Worm (Caenorhabditis elegans) whole organism, L4/young adult: Measurements from ENCODE around the gene T25F10.1.

Experiments
- W03F9.2 ChIP-seq: fragments of 150-350 bp; optimal IDR thresholded peaks from 2 replicates; lab custom pipeline; 2014; ENCODE audit warnings: missing biosample characterization, missing genetic modification characterization
- dao-5 ChIP-seq: sonication (generic microtip); optimal IDR thresholded peaks from 2 replicates; lab custom pipeline; 2016; ENCODE audit warnings: missing genotype, missing genetic modification characterization, moderate library complexity, missing compliant biosample characterization
- him-1 ChIP-seq: sonication (generic microtip); optimal IDR thresholded peaks from 2 replicates; lab custom pipeline; 2016; ENCODE audit warnings: missing genotype, missing genetic modification reagents, missing genetic modification characterization, missing compliant biosample characterization

T25F10.1 gene

DNA sequence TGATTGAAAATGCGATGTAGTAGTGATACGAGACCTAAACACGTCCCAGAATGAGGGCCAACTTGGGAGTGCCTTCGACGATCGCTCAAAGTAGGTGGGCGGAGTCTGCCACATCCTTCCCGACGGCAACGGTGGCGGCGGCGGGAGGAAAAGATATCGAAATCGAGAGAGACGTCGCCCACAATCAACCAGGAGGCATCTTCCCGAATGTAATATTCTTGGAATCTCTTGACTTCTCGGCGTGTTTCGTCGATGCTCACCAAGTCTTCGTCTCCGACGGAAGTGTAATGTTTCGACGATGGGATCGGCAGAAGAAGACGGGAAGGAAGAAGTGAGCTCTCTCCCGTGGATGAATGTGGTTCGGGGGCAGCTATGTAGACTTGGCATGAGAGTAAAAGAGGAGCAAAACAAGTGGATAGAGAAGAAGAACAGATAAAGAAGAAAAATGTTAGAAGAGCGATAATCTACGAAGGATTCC lies at the start of gene T25F10.1, which contains the start of gene clik-1:
Gene T25F10.1, plus strand, starts transcription at position 51 of the 478 bp plus-strand sequence.
Gene clik-1, minus strand, starts transcription at position 281 of the 478 bp plus-strand sequence.
- no peak for TF ChIP-seq him-1 (tag; lab: Kevin White, UChicago)
- no peak for TF ChIP-seq W03F9.2 (tag; lab: Kevin White, UChicago)
- TF ChIP-seq dao-5 (tag; lab: Kevin White, UChicago): no peak

DNA sequence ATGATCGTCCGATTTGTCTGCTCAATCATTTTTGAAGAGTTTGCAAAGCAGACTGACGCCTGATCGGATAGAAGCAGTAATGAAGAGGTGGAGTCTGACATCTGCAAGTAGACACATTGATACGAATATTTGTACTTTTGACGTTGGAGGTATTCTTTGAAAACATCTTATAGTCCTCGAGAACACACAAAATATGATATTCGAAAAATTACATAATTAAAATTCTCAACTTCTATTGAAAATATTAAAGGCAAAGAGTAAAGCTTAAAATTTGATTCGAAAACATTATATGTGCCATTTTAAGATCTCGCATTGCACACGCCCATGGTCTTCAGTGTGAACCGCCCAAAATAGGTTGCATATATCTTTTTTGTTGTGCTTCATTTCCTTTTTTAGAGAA lies 45.9 kb upstream of the T25F10.1 start, which contains the start of gene ZC487.2:
Gene ZC487.2, minus strand, starts transcription at position 101 of the 400 bp plus-strand sequence.
- no peak for TF ChIP-seq W03F9.2 (tag; lab: Kevin White, UChicago)
- no peak for TF ChIP-seq dao-5 (tag; lab: Kevin White, UChicago)
- TF ChIP-seq him-1 (tag; lab: Kevin White, UChicago): no peak

DNA sequence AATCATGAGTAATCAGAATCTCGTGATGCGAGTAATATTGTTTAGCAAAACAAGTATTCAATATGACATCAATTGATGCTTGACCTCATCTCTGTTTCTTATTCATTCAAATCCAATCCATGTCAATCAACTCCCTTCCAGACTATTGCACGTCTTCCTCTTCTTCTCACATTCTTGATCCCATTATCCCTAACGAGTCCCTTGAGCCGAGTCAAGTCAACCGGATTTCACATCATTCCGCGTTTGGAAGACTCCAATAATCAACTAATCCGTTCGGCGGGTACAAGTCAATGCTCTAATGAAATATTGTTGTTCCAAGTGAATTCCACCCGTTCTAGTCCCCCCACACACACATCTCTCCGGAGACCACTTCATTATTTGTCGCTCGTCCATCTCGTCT lies 42.0 kb upstream of the T25F10.1 start:
- no peak for TF ChIP-seq W03F9.2 (tag; lab: Kevin White, UChicago)
- TF ChIP-seq him-1 (tag; lab: Kevin White, UChicago): no peak
- TF ChIP-seq dao-5 (tag; lab: Kevin White, UChicago): no peak

DNA sequence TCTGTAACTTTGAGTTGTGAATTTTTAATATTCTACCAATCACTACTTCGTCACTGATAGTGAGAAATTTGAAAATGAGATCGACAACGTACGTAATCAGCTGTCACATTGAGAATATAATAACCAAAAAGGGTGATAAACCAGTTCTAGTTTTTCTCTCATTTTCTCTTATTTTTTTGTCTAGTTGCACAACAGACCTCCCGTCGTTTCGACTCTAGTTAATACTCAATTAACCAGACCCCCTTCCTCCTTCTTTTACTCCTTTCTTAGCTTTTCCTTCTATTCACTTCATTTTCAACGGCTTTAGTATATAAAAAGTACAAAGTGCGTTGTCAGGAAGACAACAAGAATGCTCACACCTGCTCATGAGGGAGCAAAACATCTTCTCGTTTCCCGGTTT lies 41.1 kb upstream of the T25F10.1 start, which contains the start of gene ZC487.1:
Gene ZC487.1, plus strand, starts transcription at position 301 of the 400 bp plus-strand sequence.
- TF ChIP-seq dao-5 (tag; lab: Kevin White, UChicago) (no peak), W03F9.2 (tag; lab: Kevin White, UChicago) (no peak), him-1 (tag; lab: Kevin White, UChicago) (no peak)

DNA sequence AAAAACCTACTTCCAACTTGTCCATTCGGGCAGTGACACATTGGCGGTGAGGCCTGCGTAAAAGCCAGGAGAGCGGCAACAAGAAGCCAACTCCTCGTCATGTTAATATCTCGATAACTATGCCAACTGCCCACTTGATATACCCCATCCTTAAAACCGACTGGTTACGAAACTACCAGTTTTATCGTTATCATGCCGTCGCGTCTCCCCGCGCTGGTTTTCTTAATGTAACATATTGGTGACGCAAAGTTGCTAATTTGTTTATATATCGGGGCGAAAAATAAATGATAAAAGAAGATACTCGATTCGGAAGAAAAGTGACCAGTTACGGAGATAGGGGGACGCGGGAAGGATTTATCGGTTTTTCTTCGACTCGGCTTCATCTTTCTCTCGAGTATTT lies 36.7 kb upstream of the T25F10.1 start, which contains the start of gene grl-9:
Gene grl-9, minus strand, starts transcription at position 101 of the 400 bp plus-strand sequence.
- TF ChIP-seq him-1 (tag; lab: Kevin White, UChicago) (no peak), W03F9.2 (tag; lab: Kevin White, UChicago) (no peak), dao-5 (tag; lab: Kevin White, UChicago) (no peak)

DNA sequence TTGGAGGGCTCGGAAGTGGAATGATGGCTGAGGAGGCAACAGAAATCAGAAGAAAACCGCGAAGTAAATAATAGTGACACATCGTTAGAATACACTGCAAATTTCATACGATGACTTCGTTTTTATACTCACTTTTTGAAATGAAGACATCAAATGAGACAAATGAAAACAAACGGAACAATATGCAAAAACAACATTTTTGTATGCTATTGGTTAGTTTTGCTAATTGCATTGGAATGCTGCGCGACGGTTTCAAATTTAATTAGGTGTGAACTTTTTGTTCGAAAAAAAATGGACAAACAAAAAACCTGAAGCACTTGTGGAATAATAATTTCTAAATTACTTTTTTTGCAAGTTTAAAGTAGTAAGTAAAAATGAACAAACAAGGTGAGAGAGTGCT lies 35.3 kb upstream of the T25F10.1 start, which contains the start of gene grl-8:
Gene grl-8, minus strand, starts transcription at position 101 of the 400 bp plus-strand sequence.
- TF ChIP-seq dao-5 (tag; lab: Kevin White, UChicago) (no peak), W03F9.2 (tag; lab: Kevin White, UChicago) (no peak), him-1 (tag; lab: Kevin White, UChicago) (no peak)

DNA sequence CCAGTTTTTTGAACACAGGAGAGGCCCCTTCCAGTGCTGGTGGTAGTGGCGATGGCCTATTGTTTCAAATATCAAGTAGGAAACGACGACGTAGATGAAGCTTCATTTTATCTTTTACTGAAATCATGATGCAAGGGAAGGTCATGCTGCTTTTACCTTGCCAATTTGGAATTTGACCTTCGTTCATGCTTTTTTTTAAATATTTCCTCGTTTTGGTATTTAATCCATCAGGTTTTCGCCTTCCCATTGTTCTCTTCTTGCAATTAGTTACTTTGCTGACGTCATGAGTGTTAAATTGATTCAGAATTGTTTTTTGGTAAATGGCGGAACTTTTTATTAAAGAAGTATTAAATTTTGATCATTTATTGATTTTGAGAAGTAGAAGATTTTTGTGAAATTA lies 32.2 kb upstream of the T25F10.1 start:
- no peak for TF ChIP-seq dao-5 (tag; lab: Kevin White, UChicago)
- no peak for TF ChIP-seq W03F9.2 (tag; lab: Kevin White, UChicago)
- TF ChIP-seq him-1 (tag; lab: Kevin White, UChicago): no peak

DNA sequence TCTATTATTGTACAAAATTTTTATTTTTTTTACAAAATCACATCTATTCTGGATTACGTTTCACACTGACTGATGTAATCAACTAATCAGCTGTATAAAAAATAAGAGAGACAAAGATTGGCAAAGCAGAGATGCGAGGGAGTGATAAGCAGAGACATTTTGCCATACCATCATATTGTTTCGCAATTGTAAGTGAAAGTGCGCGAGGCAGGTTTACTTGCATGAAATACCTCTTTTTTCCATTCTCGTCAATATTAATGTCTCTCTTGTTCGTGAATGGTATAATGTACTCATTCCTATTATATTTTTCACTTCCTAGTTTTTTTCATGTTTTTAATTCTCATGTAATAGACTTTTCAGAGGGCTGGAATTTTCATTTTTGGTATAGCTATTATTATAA lies 31.4 kb upstream of the T25F10.1 start:
- TF ChIP-seq him-1 (tag; lab: Kevin White, UChicago) (no peak), W03F9.2 (tag; lab: Kevin White, UChicago) (no peak), dao-5 (tag; lab: Kevin White, UChicago) (no peak)

DNA sequence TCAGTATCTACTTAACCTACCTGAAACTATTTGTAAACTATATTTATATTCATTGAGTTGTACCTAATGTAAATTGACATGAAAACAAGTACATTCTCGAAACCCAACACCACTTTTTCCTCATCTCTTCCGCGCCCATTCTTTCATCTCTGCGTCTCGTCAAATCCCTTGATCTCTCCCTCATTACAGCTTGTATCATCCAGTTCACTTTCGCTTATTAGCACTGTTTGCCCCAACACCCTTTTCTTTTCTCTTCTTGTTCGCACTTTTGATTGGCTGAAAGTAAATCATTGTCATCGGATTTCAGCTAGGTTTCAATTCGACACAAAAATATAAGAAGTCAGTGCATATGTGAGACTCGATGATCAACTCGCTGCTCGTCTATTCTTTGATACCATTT lies 23.5 kb upstream of the T25F10.1 start, which contains the start of gene T25F10.3:
Gene T25F10.3, plus strand, starts transcription at position 308 of the 400 bp plus-strand sequence.
- no peak for TF ChIP-seq him-1 (tag; lab: Kevin White, UChicago)

DNA sequence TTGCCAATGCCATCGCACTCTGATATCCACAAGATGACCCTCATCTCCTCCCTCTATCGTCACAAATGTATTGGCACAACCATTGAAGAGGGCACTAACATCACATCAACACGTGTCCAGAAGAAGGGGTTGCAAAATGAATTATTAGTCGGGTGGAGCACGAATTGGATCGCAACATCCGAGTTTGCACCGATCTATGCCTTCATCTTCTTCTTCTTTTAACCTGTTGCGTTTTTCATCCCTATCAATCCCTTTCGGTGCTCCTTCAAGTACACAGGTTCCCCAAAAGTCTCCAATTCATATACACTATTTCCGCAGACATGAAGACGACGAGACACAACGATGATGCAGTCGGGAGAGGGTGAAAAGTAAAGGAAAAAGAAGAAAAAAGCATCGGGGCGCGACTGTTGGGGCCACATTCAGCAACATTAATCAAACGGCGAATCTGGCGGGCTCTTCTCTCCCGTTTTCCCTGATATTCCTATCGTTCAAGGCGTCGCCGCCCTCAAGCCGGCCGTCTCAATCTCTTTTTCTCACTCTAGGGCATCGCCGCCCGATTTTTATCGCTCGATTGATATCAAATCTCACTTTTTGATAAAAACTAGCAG lies 16.7 kb upstream of the T25F10.1 start:
- no peak for TF ChIP-seq him-1 (tag; lab: Kevin White, UChicago)
- no peak for TF ChIP-seq dao-5 (tag; lab: Kevin White, UChicago)
- no peak for TF ChIP-seq W03F9.2 (tag; lab: Kevin White, UChicago)

DNA sequence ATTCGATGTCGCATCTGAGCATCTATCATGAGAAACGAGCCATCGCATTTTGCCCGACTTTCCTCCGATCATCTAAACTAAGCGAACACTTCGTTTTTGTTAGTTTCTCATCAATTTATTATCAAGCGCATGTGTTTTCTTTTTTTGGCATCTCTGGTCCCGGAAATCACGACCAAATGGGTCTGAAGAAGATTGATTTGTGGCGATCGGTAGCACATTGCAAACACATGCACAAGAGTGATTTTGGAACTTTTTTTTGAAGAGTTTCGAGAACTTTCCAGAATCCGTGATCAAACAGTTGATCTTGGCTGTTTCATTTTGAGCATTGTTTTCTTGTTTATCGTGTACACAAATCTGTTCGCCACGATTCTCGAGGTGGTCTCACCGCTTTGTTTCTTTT lies 15.0 kb upstream of the T25F10.1 start:
- TF ChIP-seq him-1 (tag; lab: Kevin White, UChicago) (no peak), W03F9.2 (tag; lab: Kevin White, UChicago) (no peak), dao-5 (tag; lab: Kevin White, UChicago) (no peak)

DNA sequence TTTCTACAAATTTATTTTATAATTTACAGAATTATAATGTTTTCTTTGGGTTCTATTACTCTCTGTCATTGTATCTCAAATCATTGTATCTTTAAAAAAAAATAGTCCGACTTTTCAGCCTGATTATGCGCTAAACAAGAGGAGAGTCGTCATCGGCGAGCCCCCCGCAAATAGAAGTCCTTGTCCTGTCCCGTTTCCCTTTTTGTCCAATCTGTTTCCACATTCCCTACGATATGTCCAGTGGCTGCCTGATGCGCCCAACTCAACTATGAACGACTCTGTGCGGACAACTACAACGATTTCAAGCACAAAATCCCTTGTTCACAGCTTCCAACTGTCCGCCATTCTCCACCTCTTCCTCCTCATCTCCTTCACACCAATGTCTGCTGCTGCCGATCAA lies 10.3 kb upstream of the T25F10.1 start, which contains the start of gene dbl-1:
Gene dbl-1, plus strand, starts transcription at position 119 of the 400 bp plus-strand sequence.
- no peak for TF ChIP-seq W03F9.2 (tag; lab: Kevin White, UChicago)
- no peak for TF ChIP-seq dao-5 (tag; lab: Kevin White, UChicago)
- TF ChIP-seq him-1 (tag; lab: Kevin White, UChicago): no peak

DNA sequence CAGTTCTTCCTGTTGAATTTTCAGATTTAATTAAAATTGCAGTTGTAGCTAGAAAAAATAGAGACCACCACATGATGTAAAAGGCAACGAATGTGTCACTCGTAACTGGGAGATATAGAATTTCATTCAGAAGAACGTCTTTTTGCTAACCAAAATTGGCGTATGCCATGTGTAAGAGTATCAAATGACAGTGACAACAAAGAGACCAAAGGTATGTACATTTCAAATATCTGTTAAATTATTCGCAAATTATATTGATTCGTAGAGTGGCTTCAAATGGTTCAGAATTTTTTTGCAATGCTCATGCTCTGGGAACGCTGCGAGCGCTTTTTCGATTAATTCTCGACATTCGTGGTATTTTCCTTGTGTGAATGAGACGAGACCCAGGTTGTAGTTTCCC lies 5.9 kb upstream of the T25F10.1 start, which contains the start of gene T25F10.4:
Gene T25F10.4, minus strand, starts transcription at position 101 of the 400 bp plus-strand sequence.
- TF ChIP-seq W03F9.2 (tag; lab: Kevin White, UChicago) (no peak), him-1 (tag; lab: Kevin White, UChicago) (no peak), dao-5 (tag; lab: Kevin White, UChicago) (no peak)
